Worm (Caenorhabditis elegans): ENCODE data around the gene atgp-1.

atgp-1 gene

ce11 chrIV:17320445-17320844, 51.3 kb downstream of the atgp-1 start, which contains the start of gene C49C3.4:
C49C3.4 (plus strand) TSS chrIV:17320795.
- TF ChIP-seq hnd-1 (tag; optimal IDR thresholded peaks at IDR 0.05): no peak
- no peak for TF ChIP-seq F13C5.2 (tag; optimal IDR thresholded peaks at IDR 0.05)
- no peak for TF ChIP-seq ets-7 (tag; optimal IDR thresholded peaks at IDR 0.05)
- TF ChIP-seq pes-1 (GFP tag; IDR thresholded peaks at IDR 0.05): no peak
- TF ChIP-seq scrt-1 (GFP tag; IDR thresholded peaks at IDR 0.05): no peak
- no peak for TF ChIP-seq tra-4 (tag; optimal IDR thresholded peaks at IDR 0.05)
- no peak for TF ChIP-seq tbx-11 (GFP tag; IDR thresholded peaks at IDR 0.05)
- TF ChIP-seq hmbx-1 (tag; optimal IDR thresholded peaks at IDR 0.05): no peak
- no peak for TF ChIP-seq ceh-36 (tag; optimal IDR thresholded peaks at IDR 0.05)
- no peak for TF ChIP-seq flt-1 (GFP tag; IDR thresholded peaks at IDR 0.05)
- no peak for TF ChIP-seq aly-1 (tag; optimal IDR thresholded peaks at IDR 0.05)
- TF ChIP-seq tbx-37 (GFP tag; conservative IDR thresholded peaks at IDR 0.05): no peak
- no peak for TF ChIP-seq hmg-4 (GFP tag; optimal IDR thresholded peaks at IDR 0.05)
- TF ChIP-seq B0310.2 (tag; optimal IDR thresholded peaks at IDR 0.05): no peak
- TF ChIP-seq ceh-13 (GFP tag; optimal IDR thresholded peaks at IDR 0.05): no peak
- TF ChIP-seq sea-1 (GFP tag; conservative IDR thresholded peaks at IDR 0.05): no peak
- no peak for TF ChIP-seq ama-1 (optimal IDR thresholded peaks at IDR 0.05)
